Worm (Caenorhabditis elegans): ENCODE measurements around the gene T22F3.7.
"Not testable (repeated sequence)": the region's sequence is repeated elsewhere in the genome, so short reads cannot be mapped to it uniquely, and the experiment has no call there.

T22F3.7 gene

DNA sequence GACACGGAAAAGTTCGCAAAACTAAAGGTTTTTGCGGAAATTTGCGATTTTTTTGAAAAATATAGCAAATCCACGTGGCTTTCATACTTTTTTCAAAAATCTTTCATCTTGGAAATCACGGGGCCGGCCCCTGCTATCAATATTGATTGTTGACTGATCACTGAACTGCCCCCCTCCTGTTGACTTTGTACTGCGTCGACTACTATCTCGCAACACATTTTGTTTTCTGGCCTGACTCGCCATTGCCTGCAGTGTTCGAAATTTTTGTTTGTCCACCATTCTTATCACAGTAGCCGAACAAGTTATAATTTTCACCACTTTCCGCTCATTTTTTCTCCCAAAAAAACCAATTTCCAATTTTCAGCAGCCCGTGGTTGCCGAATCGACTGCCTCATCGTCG is 19.4 kb downstream of the T22F3.7 start:
- TF ChIP-seq tbx-37 (GFP tag; conservative IDR thresholded peaks at IDR 0.05) (no peak), B0310.2 (tag; optimal IDR thresholded peaks at IDR 0.05) (no peak), hmg-4 (GFP tag; optimal IDR thresholded peaks at IDR 0.05) (no peak), hnd-1 (tag; optimal IDR thresholded peaks at IDR 0.05) (no peak), tra-4 (tag; optimal IDR thresholded peaks at IDR 0.05) (no peak), sea-1 (GFP tag; conservative IDR thresholded peaks at IDR 0.05) (no peak)

DNA sequence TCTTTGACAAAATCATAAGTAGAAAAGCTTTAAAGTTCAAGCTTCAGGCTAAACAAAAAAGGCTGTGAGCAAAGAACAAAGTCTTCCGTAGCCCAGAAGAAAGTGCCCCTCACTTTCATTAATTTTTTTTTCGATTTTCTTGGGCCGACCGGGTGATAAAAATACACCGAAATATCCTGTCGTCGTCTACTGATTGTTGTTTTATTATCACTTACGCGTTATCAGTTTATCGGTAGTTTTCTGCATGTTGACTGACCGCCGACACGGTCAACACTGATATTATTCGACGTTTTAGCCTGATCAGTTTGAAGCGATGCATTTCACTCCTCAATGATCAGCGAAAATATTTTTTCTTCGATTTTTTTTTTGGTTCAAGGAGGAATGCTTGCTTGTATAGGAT is 20.1 kb downstream of the T22F3.7 start:
- TF ChIP-seq B0310.2 (tag; optimal IDR thresholded peaks at IDR 0.05) (no peak), F13C5.2 (tag; optimal IDR thresholded peaks at IDR 0.05) (no peak), pes-1 (GFP tag; IDR thresholded peaks at IDR 0.05) (no peak), tbx-37 (GFP tag; conservative IDR thresholded peaks at IDR 0.05) (no peak), aly-1 (tag; optimal IDR thresholded peaks at IDR 0.05) (no peak), scrt-1 (GFP tag; IDR thresholded peaks at IDR 0.05) (no peak), tbx-11 (GFP tag; IDR thresholded peaks at IDR 0.05) (no peak), ceh-36 (tag; optimal IDR thresholded peaks at IDR 0.05) (no peak), ceh-13 (GFP tag; optimal IDR thresholded peaks at IDR 0.05) (no peak), ama-1 (optimal IDR thresholded peaks at IDR 0.05) (no peak), ets-7 (tag; optimal IDR thresholded peaks at IDR 0.05) (no peak), sea-1 (GFP tag; conservative IDR thresholded peaks at IDR 0.05) (no peak), hnd-1 (tag; optimal IDR thresholded peaks at IDR 0.05) (no peak), hmg-4 (GFP tag; optimal IDR thresholded peaks at IDR 0.05) (no peak), tra-4 (tag; optimal IDR thresholded peaks at IDR 0.05) (no peak)

DNA sequence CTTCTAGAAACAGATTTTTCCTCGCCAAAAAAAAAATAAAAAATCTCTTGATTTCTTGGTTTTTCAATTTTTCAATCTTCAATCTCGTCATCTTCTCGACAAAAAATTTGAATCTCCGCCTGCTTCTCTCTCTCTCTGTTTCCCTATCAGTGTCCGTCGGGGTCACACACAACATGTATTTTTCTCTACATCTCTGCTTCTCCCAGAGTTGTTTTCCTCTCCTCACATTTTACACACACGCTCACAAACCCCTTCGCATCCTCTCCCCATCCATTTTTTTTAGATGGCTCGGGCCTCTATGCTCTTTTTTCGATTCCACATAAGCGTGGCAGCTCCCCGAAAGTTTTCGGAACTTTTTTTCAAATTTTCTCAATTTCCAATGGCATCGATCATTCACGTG is 20.7 kb downstream of the T22F3.7 start:
- TF ChIP-seq sea-1 (GFP tag; conservative IDR thresholded peaks at IDR 0.05) (no peak), flt-1 (GFP tag; IDR thresholded peaks at IDR 0.05) (no peak), B0310.2 (tag; optimal IDR thresholded peaks at IDR 0.05) (no peak), hnd-1 (tag; optimal IDR thresholded peaks at IDR 0.05) (no peak), tra-4 (tag; optimal IDR thresholded peaks at IDR 0.05) (no peak), ceh-36 (tag; optimal IDR thresholded peaks at IDR 0.05) (no peak), ama-1 (optimal IDR thresholded peaks at IDR 0.05) (no peak), F13C5.2 (tag; optimal IDR thresholded peaks at IDR 0.05) (no peak), pes-1 (GFP tag; IDR thresholded peaks at IDR 0.05) (no peak), aly-1 (tag; optimal IDR thresholded peaks at IDR 0.05) (no peak), scrt-1 (GFP tag; IDR thresholded peaks at IDR 0.05) (no peak), ceh-13 (GFP tag; optimal IDR thresholded peaks at IDR 0.05) (no peak), hmg-4 (GFP tag; optimal IDR thresholded peaks at IDR 0.05) (no peak)

DNA sequence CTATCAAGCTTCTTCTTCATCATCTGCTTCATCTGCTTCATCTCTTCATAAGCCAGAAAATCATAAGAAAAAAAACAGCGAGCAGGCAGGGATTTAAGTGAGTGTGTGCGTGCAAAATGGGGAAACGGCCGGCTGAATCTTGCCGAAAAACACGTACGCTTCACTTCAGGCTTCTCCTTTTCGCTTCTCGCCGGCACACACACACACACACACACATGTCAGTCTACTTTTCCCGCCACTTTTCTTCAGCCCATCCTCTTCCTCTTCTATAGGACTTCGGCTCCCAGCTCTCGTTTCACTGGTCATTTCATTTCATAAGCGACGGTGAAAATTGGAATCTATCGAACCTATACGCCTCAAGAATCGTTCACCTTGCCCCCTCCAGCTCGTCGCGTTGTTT is 21.2 kb downstream of the T22F3.7 start:
- TF ChIP-seq hmg-4 (GFP tag; optimal IDR thresholded peaks at IDR 0.05) (no peak), B0310.2 (tag; optimal IDR thresholded peaks at IDR 0.05) (no peak)

DNA sequence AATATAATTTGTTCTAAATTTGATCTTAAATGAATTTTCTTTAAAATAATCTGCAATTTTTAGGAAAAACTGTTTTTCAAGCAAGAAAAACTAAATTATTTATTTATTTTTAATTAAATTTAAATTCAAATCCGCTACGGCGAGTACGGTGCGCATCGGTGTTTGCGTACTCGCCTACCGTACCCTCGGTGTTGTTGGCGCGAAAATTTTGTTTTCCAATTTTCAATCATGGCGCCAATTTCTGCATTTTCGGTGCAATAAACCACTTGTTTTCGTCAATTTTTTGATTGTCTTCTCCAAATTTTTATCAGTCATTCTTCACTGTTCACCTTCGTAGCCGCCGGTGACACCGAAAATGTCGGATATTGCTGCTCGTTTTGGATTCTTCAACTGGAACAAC is 21.7 kb downstream of the T22F3.7 start, which contains the start of gene pygl-1:
Gene pygl-1 (plus strand): TSS at position 211 of the 400 bp plus-strand sequence.
- no peak for TF ChIP-seq tra-4 (tag; optimal IDR thresholded peaks at IDR 0.05)
- no peak for TF ChIP-seq sea-1 (GFP tag; conservative IDR thresholded peaks at IDR 0.05)
- TF ChIP-seq tbx-11 (GFP tag; IDR thresholded peaks at IDR 0.05), result no peak
- no peak for TF ChIP-seq aly-1 (tag; optimal IDR thresholded peaks at IDR 0.05)
- TF ChIP-seq hmbx-1 (tag; optimal IDR thresholded peaks at IDR 0.05), result no peak

DNA sequence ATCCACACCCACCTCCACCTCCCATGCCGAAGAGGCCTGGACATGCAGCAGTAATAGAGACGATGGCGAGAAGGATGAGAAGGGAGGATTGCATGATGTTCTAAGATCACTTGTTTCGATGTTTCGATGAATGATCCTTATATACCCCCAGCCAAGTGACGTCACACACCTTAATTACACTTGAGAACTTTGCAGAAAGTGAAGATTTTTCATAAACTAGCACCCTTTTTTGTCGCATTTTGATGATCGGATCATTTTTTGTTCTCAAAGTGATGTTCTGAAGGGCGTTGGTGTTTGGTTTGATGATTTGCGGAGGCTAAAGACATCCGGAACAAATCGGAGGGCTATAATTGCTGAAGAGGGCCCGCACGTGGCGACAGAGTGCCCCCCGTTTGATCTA is 24.7 kb downstream of the T22F3.7 start, which contains the start of gene grl-27:
Gene grl-27 (minus strand): TSS at position 101 of the 400 bp plus-strand sequence.
- TF ChIP-seq ceh-36 (tag; optimal IDR thresholded peaks at IDR 0.05), result no peak
- no peak for TF ChIP-seq hmbx-1 (tag; optimal IDR thresholded peaks at IDR 0.05)
- TF ChIP-seq ets-7 (tag; optimal IDR thresholded peaks at IDR 0.05), result no peak
- no peak for TF ChIP-seq pes-1 (GFP tag; IDR thresholded peaks at IDR 0.05)
- TF ChIP-seq B0310.2 (tag; optimal IDR thresholded peaks at IDR 0.05), result no peak
- no peak for TF ChIP-seq ceh-13 (GFP tag; optimal IDR thresholded peaks at IDR 0.05)
- TF ChIP-seq tbx-37 (GFP tag; conservative IDR thresholded peaks at IDR 0.05), result no peak
- TF ChIP-seq aly-1 (tag; optimal IDR thresholded peaks at IDR 0.05), result no peak

DNA sequence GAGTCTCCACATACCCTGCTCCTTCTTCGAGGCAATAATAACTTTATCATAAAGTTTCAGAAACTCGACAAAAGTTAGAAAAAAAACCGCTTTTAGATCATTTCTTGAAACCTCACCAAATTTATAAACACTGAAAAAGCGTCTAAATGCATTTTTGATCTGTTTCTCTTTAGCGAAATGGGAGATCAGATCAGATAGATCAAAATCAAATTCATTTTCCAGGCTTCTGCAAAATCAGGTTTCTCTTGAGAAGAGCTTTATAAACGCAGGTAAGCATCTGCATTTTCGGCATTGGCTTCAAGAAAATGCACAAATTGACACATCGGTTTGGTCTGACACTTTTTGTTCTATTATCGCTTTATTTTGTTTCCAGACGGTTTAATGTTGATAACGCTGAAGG is 28.1 kb downstream of the T22F3.7 start, which contains the start of gene F40C5.1:
Gene F40C5.1 (plus strand): TSS at position 301 of the 400 bp plus-strand sequence.
- not testable (repeated sequence) for TF ChIP-seq B0310.2 (tag; optimal IDR thresholded peaks at IDR 0.05); tbx-37 (GFP tag; conservative IDR thresholded peaks at IDR 0.05); tbx-11 (GFP tag; IDR thresholded peaks at IDR 0.05)

DNA sequence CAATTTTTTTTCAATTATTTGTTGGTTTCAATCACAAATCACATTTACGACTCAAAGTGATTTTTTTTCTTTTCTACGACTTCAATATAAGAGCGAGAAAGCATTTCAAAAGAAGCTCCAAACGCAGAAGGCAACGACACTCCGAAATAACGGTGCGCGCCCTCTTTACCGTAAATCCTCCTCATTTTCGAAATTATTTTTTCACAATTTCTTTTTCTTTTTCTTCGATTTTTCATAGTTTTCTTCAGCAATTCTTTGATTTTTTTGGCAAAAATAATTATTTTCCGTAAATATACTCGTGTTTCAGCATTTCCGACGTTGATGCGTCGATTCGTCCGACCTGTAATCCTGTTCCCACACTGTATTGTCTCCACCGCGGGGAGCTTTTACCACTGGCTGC is 29.8 kb downstream of the T22F3.7 start, which contains the start of gene F40C5.2:
Gene F40C5.2 (plus strand): TSS at position 301 of the 400 bp plus-strand sequence.
- TF ChIP-seq tbx-11 (GFP tag; IDR thresholded peaks at IDR 0.05); B0310.2 (tag; optimal IDR thresholded peaks at IDR 0.05); flt-1 (GFP tag; IDR thresholded peaks at IDR 0.05): not testable (repeated sequence)

DNA sequence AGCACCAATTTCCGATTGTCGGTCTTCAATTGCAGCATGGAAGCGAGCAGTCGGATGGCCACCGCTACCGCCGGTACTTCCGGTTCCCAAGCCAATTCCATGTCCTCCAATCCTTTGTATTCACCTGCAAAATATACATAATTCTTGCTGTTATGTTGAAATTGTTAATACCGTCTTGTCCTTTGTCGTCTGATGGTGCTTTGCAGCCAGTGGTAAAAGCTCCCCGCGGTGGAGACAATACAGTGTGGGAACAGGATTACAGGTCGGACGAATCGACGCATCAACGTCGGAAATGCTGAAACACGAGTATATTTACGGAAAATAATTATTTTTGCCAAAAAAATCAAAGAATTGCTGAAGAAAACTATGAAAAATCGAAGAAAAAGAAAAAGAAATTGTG is 36.1 kb downstream of the T22F3.7 start, which contains the start of gene T24A6.17:
Gene T24A6.17 (minus strand): TSS at position 101 of the 400 bp plus-strand sequence.
- not testable (repeated sequence) for TF ChIP-seq ama-1 (optimal IDR thresholded peaks at IDR 0.05); hnd-1 (tag; optimal IDR thresholded peaks at IDR 0.05); tbx-11 (GFP tag; IDR thresholded peaks at IDR 0.05)
